Worm (Caenorhabditis elegans): Measurements from ENCODE around the gene rpac-19.

DNA sequence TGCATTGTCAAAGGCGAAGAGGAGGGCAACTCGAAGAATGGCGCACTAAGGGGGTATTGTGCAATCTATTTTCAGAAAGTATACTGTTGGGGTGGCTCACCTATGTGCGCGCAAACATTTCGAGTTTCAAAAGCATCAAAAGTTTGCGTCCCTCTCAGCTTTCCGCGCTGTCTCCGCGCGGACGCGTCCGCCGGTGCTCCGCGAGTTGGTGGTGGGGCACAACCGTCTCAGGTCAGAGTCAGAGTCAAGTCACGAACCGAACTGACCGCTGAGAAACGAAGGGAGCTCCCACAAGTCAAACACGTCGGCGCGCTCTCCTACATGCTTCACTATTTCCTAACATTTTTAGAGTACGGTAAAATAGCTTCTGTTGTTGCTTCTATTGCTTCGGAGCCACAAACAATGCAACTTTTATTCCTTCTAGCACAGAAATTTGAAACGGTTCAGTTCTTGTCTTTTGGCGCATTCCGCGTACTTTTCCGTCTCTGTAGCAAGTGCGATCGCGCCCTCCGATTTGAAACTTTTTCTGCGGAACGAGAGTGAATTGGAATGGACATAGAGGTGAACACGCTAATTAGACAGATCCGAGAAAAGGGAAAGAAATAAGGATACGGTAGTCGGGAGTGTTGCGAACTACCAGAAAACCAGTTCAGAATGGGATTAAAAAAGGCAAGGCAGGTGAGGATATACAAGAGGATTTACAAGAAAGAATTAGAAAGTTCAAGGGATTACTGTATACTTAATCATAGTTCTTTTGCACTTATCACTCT lies 9.8 kb upstream of the rpac-19 start:
- TF ChIP-seq unc-39 (tag; optimal IDR thresholded peaks at IDR 0.05) (no peak), lin-39 (tag; optimal IDR thresholded peaks at IDR 0.05) (no peak), nhr-42 (GFP tag; IDR thresholded peaks at IDR 0.05) (no peak), mep-1 (tag; optimal IDR thresholded peaks at IDR 0.05) (no peak), dmd-6 (GFP tag; IDR thresholded peaks at IDR 0.05) (no peak), snpc-4 (tag; optimal IDR thresholded peaks at IDR 0.05) (no peak), ama-1 (optimal IDR thresholded peaks at IDR 0.05) (no peak), aly-2 (tag; optimal IDR thresholded peaks at IDR 0.05) (no peak), tra-1 (GFP tag; IDR thresholded peaks at IDR 0.05) (no peak), mxl-3 (GFP tag; optimal IDR thresholded peaks at IDR 0.05) (no peak), fos-1 (tag; optimal IDR thresholded peaks at IDR 0.05) (no peak), nhr-77 (tag; optimal IDR thresholded peaks at IDR 0.05) (no peak), unc-130 (GFP tag; optimal IDR thresholded peaks at IDR 0.05) (no peak), skn-1 (tag; optimal IDR thresholded peaks at IDR 0.05) (no peak)

Measured in whole organism, L4 larva.